Worm (Caenorhabditis elegans) whole organism, young adult: Measurements from ENCODE around the gene Y39A3B.1.
A peak's percentile ranks its signal among the peaks of the same experiment; 100 is the strongest.

Experiments used
- B0261.1 ChIP-seq: sonication (generic microtip); optimal IDR thresholded peaks from 2 replicates; lab custom pipeline; 2016; ENCODE audit warnings: mild to moderate bottlenecking, missing genetic modification characterization, moderate library complexity, missing compliant biosample characterization
- F10E7.11 ChIP-seq: sonication (generic microtip); optimal IDR thresholded peaks from 2 replicates; lab custom pipeline; 2017; ENCODE audit warnings: mild to moderate bottlenecking, missing genetic modification characterization, moderate library complexity, missing compliant biosample characterization
- F22D6.2 ChIP-seq: sonication (generic microtip); optimal IDR thresholded peaks from 2 replicates; lab custom pipeline; 2016; ENCODE audit warnings: mild to moderate bottlenecking, missing genetic modification characterization, missing compliant biosample characterization
- F23B12.7 ChIP-seq: sonication (generic microtip); optimal IDR thresholded peaks from 2 replicates; lab custom pipeline; 2017; ENCODE audit warnings: missing genetic modification characterization, mild to moderate bottlenecking, missing compliant biosample characterization, antibody characterized with exemption, moderate library complexity; ENCODE audit not compliant: insufficient read depth
- F37B4.10 ChIP-seq: fragments of 200-800 bp; sonication (Bioruptor generic); IDR thresholded peaks from 2 replicates; pipeline ENCODE4 v1.3.6; 2022; ENCODE audit warnings: missing genetic modification characterization, missing compliant biosample characterization
- F39B2.1 ChIP-seq: fragments of 200-800 bp; sonication (Bioruptor generic); IDR thresholded peaks from 2 replicates; pipeline ENCODE4 v1.3.6; 2022; ENCODE audit warnings: missing genetic modification reagents, missing genetic modification characterization, missing compliant biosample characterization
- F49E8.2 ChIP-seq: sonication (generic microtip); optimal IDR thresholded peaks from 3 replicates; lab custom pipeline; 2017; ENCODE audit warnings: missing genetic modification characterization, mild to moderate bottlenecking, missing compliant biosample characterization, antibody characterized with exemption, moderate library complexity; ENCODE audit not compliant: insufficient read depth
- T26A5.8 ChIP-seq: sonication (generic microtip); optimal IDR thresholded peaks from 2 replicates; lab custom pipeline; 2016; ENCODE audit warnings: missing genetic modification characterization, missing compliant biosample characterization
- Y53F4B.3 ChIP-seq: fragments of 200-800 bp; sonication (Bioruptor generic); IDR thresholded peaks from 2 replicates; pipeline ENCODE4 v1.3.6; 2022; ENCODE audit warnings: missing genetic modification reagents, missing genetic modification characterization, missing compliant biosample characterization
- akir-1 ChIP-seq: fragments of 200-800 bp; sonication (Bioruptor generic); optimal IDR thresholded peaks from 2 replicates; lab custom pipeline; 2018; ENCODE audit warnings: mild to moderate bottlenecking, missing genetic modification characterization, moderate library complexity, missing compliant biosample characterization
- ama-1 ChIP-seq, 3 experiments: fragments of 150-350 bp in 1 of 3; sonication (generic microtip) in 2 of 3; optimal IDR thresholded peaks; 2 replicates each; lab custom pipeline; 2014 to 2018; ENCODE audit warnings: missing biosample characterization in 2 of 3, missing genetic modification characterization in 2 of 3, missing genetic modification reagents in 2 of 3
- aptf-2 ChIP-seq: fragments of 200-800 bp; sonication (Bioruptor generic); conservative IDR thresholded peaks from 2 replicates; pipeline ENCODE4 v1.3.6; 2022; ENCODE audit warnings: missing genetic modification reagents, missing genetic modification characterization, missing compliant biosample characterization
- aptf-3 ChIP-seq: fragments of 200-800 bp; sonication (Bioruptor generic); IDR thresholded peaks from 2 replicates; pipeline ENCODE4 v1.3.6; 2022; ENCODE audit warnings: missing genetic modification characterization, missing compliant biosample characterization
- athp-1 ChIP-seq: sonication (generic microtip); optimal IDR thresholded peaks from 2 replicates; lab custom pipeline; 2017; ENCODE audit warnings: mild to moderate bottlenecking, missing genetic modification characterization, missing compliant biosample characterization
- cebp-2 ChIP-seq: fragments of 200-800 bp; sonication (Bioruptor generic); IDR thresholded peaks from 2 replicates; pipeline ENCODE4 v1.3.6; 2022; ENCODE audit warnings: missing genetic modification characterization, missing compliant biosample characterization
- die-1 ChIP-seq: sonication (generic microtip); optimal IDR thresholded peaks from 2 replicates; lab custom pipeline; 2016; ENCODE audit warnings: missing genotype, mild to moderate bottlenecking, missing genetic modification characterization, missing compliant biosample characterization
- dox-1 ChIP-seq: fragments of 200-800 bp; sonication (Bioruptor generic); IDR thresholded peaks from 2 replicates; pipeline ENCODE4 v1.3.6; 2022; ENCODE audit warnings: missing genetic modification reagents, missing genetic modification characterization, missing compliant biosample characterization
- dpff-1 ChIP-seq: sonication (generic microtip); optimal IDR thresholded peaks from 2 replicates; lab custom pipeline; 2017; ENCODE audit warnings: mild to moderate bottlenecking, missing genetic modification characterization, missing compliant biosample characterization
- dpl-1 ChIP-seq: fragments of 150-350 bp; optimal IDR thresholded peaks from 2 replicates; lab custom pipeline; 2014; ENCODE audit warnings: missing biosample characterization, missing genetic modification reagents, missing genetic modification characterization
- efl-1 ChIP-seq: fragments of 150-350 bp; optimal IDR thresholded peaks from 2 replicates; lab custom pipeline; 2014; ENCODE audit warnings: missing biosample characterization, missing genetic modification reagents, missing genetic modification characterization
- egrh-3 ChIP-seq: fragments of 200-800 bp; sonication (Bioruptor generic); IDR thresholded peaks from 2 replicates; pipeline ENCODE4 v1.3.6; 2022; ENCODE audit warnings: missing genetic modification reagents, missing genetic modification characterization, missing compliant biosample characterization
- gei-17 ChIP-seq: fragments of 200-800 bp; sonication (Bioruptor generic); optimal IDR thresholded peaks from 2 replicates; lab custom pipeline; 2018; ENCODE audit warnings: mild to moderate bottlenecking, missing genetic modification characterization, missing compliant biosample characterization
- hlh-12 ChIP-seq: sonication (generic microtip); optimal IDR thresholded peaks from 2 replicates; lab custom pipeline; 2016; ENCODE audit warnings: missing genetic modification characterization, missing compliant biosample characterization
- lag-1 ChIP-seq: fragments of 200-800 bp; sonication (Bioruptor generic); IDR thresholded peaks from 2 replicates; pipeline ENCODE4 v1.3.6; 2022; ENCODE audit warnings: missing genetic modification reagents, missing genetic modification characterization, missing compliant biosample characterization
- let-607 ChIP-seq, 2 experiments: fragments of 200-800 bp in 1 of 2; sonication (Bioruptor generic) in 1 of 2; sonication (generic microtip) in 1 of 2; optimal IDR thresholded peaks; 2 replicates each; lab custom pipeline; 2016 to 2018; ENCODE audit warnings: mild to moderate bottlenecking in 2 of 2, missing compliant biosample characterization in 2 of 2, missing genetic modification characterization in 2 of 2, moderate library complexity in 2 of 2, missing genotype in 1 of 2
- lin-26 ChIP-seq: fragments of 200-800 bp; sonication (Bioruptor generic); IDR thresholded peaks from 2 replicates; pipeline ENCODE4 v1.3.6; 2022; ENCODE audit warnings: missing genetic modification reagents, missing genetic modification characterization, missing compliant biosample characterization
- lin-35 ChIP-seq, 3 experiments: fragments of 150-350 bp in 2 of 3; sonication (generic microtip) in 1 of 3; optimal IDR thresholded peaks; 2 replicates each; lab custom pipeline; 2014 to 2018; ENCODE audit warnings: missing biosample characterization in 3 of 3, missing genetic modification characterization in 3 of 3, missing genetic modification reagents in 3 of 3
- lin-40 ChIP-seq: sonication (generic microtip); optimal IDR thresholded peaks from 2 replicates; lab custom pipeline; 2016; ENCODE audit warnings: missing genetic modification characterization, mild to moderate bottlenecking, missing compliant biosample characterization, missing genotype, missing genetic modification reagents
- lir-1 ChIP-seq: fragments of 200-800 bp; sonication (Bioruptor generic); conservative IDR thresholded peaks from 2 replicates; pipeline ENCODE4 v1.3.6; 2022; ENCODE audit warnings: missing genetic modification reagents, missing genetic modification characterization, missing compliant biosample characterization
- mcd-1 ChIP-seq: fragments of 200-800 bp; sonication (Bioruptor generic); IDR thresholded peaks from 2 replicates; pipeline ENCODE4 v1.3.6; 2022; ENCODE audit warnings: missing genetic modification reagents, missing genetic modification characterization, missing compliant biosample characterization
- mel-28 ChIP-seq: sonication (generic microtip); optimal IDR thresholded peaks from 2 replicates; lab custom pipeline; 2016; ENCODE audit warnings: borderline replicate concordance, mild to moderate bottlenecking, missing genetic modification characterization, missing compliant biosample characterization
- mes-4 ChIP-seq: sonication (generic microtip); optimal IDR thresholded peaks from 2 replicates; lab custom pipeline; 2016; ENCODE audit warnings: missing genotype, missing genetic modification characterization, missing compliant biosample characterization
- nhr-120 ChIP-seq: fragments of 200-800 bp; sonication (Bioruptor generic); IDR thresholded peaks from 2 replicates; pipeline ENCODE4 v1.3.6; 2022; ENCODE audit warnings: missing genetic modification characterization, missing compliant biosample characterization
- nhr-80 ChIP-seq: sonication (generic microtip); optimal IDR thresholded peaks from 2 replicates; lab custom pipeline; 2016; ENCODE audit warnings: missing genetic modification characterization, missing compliant biosample characterization
- sdz-38 ChIP-seq: sonication (generic microtip); optimal IDR thresholded peaks from 2 replicates; lab custom pipeline; 2016; ENCODE audit warnings: missing genotype, missing genetic modification characterization, missing compliant biosample characterization
- snpc-1.3 ChIP-seq: sonication (generic microtip); optimal IDR thresholded peaks from 2 replicates; lab custom pipeline; 2017; ENCODE audit warnings: missing genetic modification characterization, mild to moderate bottlenecking, missing compliant biosample characterization, antibody characterized with exemption, moderate library complexity, missing genotype, missing genetic modification reagents; ENCODE audit not compliant: insufficient read depth
- snpc-4 ChIP-seq, 5 experiments: fragments of 150-350 bp in 1 of 5; sonication (generic microtip) in 4 of 5; optimal IDR thresholded peaks; 2 replicates each; lab custom pipeline; 2014 to 2018; ENCODE audit warnings: missing genetic modification characterization in 5 of 5, missing biosample characterization in 3 of 5, antibody characterized with exemption in 2 of 5, mild to moderate bottlenecking in 2 of 5, missing compliant biosample characterization in 2 of 5, missing genotype in 2 of 5, moderate library complexity in 2 of 5, missing genetic modification reagents in 1 of 5
- tbx-9 ChIP-seq: sonication (generic microtip); optimal IDR thresholded peaks from 2 replicates; lab custom pipeline; 2016; ENCODE audit warnings: borderline replicate concordance, missing genetic modification characterization, inconsistent platforms, missing compliant biosample characterization
- unc-130 ChIP-seq: sonication (generic microtip); optimal IDR thresholded peaks from 2 replicates; lab custom pipeline; 2016; ENCODE audit warnings: missing genetic modification reagents, missing genetic modification characterization, missing compliant biosample characterization
- ztf-25 ChIP-seq: fragments of 200-800 bp; sonication (Bioruptor generic); IDR thresholded peaks from 2 replicates; pipeline ENCODE4 v1.3.6; 2022; ENCODE audit warnings: missing genetic modification reagents, missing genetic modification characterization, missing compliant biosample characterization
- ztf-3 ChIP-seq: fragments of 200-800 bp; sonication (Bioruptor generic); optimal IDR thresholded peaks from 2 replicates; lab custom pipeline; 2018; ENCODE audit warnings: mild to moderate bottlenecking, missing genetic modification characterization, missing compliant biosample characterization

Gene Y39A3B.1

DNA sequence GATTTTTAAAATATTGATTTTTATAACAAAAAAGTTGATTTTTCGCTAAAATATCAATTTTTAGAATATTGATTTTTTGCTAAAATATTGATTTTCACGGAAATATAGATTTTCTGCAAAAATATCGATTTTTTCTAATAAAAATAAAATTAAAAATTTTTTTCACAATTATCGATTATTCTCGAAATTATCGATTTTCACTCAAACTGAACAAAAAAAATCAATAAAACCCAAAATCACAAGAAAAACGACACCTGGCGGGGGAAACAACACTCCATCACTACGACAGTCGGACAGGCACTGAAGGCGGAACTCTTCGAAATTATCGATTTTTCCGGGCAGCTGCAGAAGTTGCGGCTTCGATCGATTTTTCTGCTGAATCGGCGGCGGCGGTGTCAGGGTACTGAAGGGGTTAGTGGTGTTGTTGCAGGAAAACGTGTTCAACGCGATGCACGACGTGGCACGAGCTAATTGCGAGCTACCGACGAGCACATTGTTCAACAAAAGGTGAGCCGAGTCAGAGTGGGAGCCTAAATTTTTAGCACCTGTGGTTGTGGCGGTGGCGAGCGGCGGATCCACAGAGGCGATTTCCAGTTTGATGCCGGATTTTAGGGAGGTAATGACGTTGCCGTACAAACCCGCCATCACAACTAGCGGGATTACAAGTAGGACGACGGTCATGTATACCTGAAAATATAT is 7.5 kb downstream of the Y39A3B.1 start:
- 0 out of 2 replicates have a peak, but pooled peaks have one; percentile 23 for TF ChIP-seq aptf-3 (GFP tag; lab: Robert Waterston, UW)
- TF ChIP-seq nhr-80 (tag; lab: Kevin White, UChicago) = no peak
- TF ChIP-seq, all 124 proteins: peak for 1

DNA sequence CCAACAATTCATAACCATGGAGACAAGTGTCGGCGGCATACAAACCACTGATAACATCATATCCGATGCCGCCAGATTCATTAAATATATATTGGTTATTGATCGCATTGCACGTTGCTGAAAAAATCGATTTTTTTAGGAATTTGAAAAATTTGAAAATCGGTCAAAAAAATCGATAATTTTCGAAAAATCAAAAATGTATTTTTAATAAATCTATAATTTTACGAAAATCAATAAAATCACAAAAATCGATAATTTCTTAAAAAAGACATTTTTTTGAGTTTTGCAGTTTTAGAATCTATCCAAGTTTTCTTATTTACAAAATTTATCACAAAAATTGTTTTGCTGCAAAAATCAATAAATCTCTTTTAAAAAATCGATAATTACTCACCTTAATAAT is 9.7 kb downstream of the Y39A3B.1 start:
- TF ChIP-seq unc-130 (GFP tag; lab: Kevin White, UChicago) (no peak), lag-1 (GFP tag; lab: Robert Waterston, UW) (no peak), aptf-3 (GFP tag; lab: Robert Waterston, UW) (no peak), die-1 (no peak), cebp-2 (GFP tag; lab: Robert Waterston, UW) (no peak), snpc-1.3 (no peak), lin-40 (tag; lab: Kevin White, UChicago) (no peak), ama-1 (optimal IDR thresholded peaks at IDR 0.05; lab: Kevin White, UChicago) (no peak), ama-1 (GFP tag; optimal IDR thresholded peaks at IDR 0.05; lab: Kevin White, UChicago) (no peak), athp-1 (tag; lab: Kevin White, UChicago) (no peak), gei-17 (GFP tag; lab: Kevin White, UChicago) (no peak), mcd-1 (GFP tag; lab: Robert Waterston, UW) (no peak)

DNA sequence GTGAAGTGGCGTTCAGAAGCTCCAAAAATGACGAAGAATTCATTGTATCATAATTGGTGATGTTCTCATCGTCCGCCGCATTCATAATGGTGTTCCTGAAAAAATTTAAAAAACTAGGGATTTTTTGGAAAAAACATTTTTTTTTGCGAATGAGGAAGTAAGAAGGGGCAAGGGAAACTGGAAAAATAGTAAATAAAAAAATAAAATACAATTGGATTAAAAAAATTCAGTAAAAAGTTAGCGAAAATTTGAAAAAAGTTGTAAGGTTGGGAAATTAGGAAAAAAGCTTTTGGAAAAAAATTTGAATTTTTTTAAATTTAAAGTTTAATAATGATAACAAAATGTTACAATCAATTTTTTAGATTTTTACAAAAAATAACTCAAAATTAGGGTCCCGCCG is 15.7 kb downstream of the Y39A3B.1 start, which contains the start of gene ckr-2:
Gene ckr-2, minus strand, starts transcription at position 101 of the 400 bp plus-strand sequence.
- TF ChIP-seq tbx-9 (tag; lab: Kevin White, UChicago) = no peak
- TF ChIP-seq mel-28 (tag; lab: Kevin White, UChicago) = no peak
- TF ChIP-seq Y53F4B.3 (GFP tag; lab: Robert Waterston, UW) = no peak
- TF ChIP-seq efl-1 (GFP tag; lab: Kevin White, UChicago) = no peak
- no peak for TF ChIP-seq lin-26 (GFP tag; lab: Robert Waterston, UW)
- no peak for TF ChIP-seq athp-1 (tag; lab: Kevin White, UChicago)
- no peak for TF ChIP-seq T26A5.8 (tag; lab: Kevin White, UChicago)
- no peak for TF ChIP-seq F39B2.1 (GFP tag; lab: Robert Waterston, UW)
- TF ChIP-seq F10E7.11 (tag; lab: Kevin White, UChicago) = no peak
- no peak for TF ChIP-seq ztf-25 (GFP tag; lab: Robert Waterston, UW)
- TF ChIP-seq snpc-1.3 = no peak
- TF ChIP-seq lin-35 (GFP tag; optimal IDR thresholded peaks at IDR 0.05; lab: Kevin White, UChicago) = no peak
- no peak for TF ChIP-seq snpc-4 (GFP tag; optimal IDR thresholded peaks at IDR 0.05; lab: Kevin White, UChicago)
- no peak for TF ChIP-seq snpc-4 (tag; optimal IDR thresholded peaks at IDR 0.05; lab: Kevin White, UChicago)
- no peak for TF ChIP-seq aptf-2 (GFP tag; lab: Robert Waterston, UW)
- no peak for TF ChIP-seq nhr-120 (GFP tag; lab: Robert Waterston, UW)
- no peak for TF ChIP-seq mes-4 (tag; lab: Kevin White, UChicago)
- TF ChIP-seq F22D6.2 = no peak
- TF ChIP-seq F37B4.10 = no peak
- TF ChIP-seq hlh-12 = no peak
- TF ChIP-seq dpl-1 (GFP tag; lab: Kevin White, UChicago) = no peak

DNA sequence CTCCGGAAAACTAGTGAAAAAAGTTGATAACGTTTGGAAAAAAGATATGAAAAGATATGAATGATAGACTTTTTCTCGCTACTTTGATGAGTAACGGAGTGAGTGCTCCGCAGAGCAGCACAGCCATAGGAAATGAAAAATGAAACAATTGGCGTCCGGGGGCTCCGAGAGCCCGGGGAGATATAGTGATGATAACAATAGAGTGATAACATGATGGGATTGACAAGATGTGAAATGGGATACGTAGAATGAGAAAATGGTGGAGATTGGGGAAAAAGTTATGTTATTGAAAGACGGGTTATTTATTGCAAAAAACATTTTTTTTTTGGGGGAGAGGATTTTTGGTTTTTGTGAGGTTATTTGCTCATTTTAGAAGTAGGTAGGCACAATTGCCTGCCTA is 21.7 kb downstream of the Y39A3B.1 start:
- TF ChIP-seq akir-1 (GFP tag; lab: Kevin White, UChicago) (no peak), F23B12.7 (tag; lab: Kevin White, UChicago) (no peak), dox-1 (GFP tag; lab: Robert Waterston, UW) (no peak), B0261.1 (tag; lab: Kevin White, UChicago) (no peak), dpff-1 (no peak), lin-40 (tag; lab: Kevin White, UChicago) (no peak), ztf-3 (GFP tag; lab: Kevin White, UChicago) (no peak), sdz-38 (no peak), mel-28 (tag; lab: Kevin White, UChicago) (no peak), egrh-3 (GFP tag; lab: Robert Waterston, UW) (no peak), lag-1 (GFP tag; lab: Robert Waterston, UW) (no peak), cebp-2 (GFP tag; lab: Robert Waterston, UW) (no peak), aptf-3 (GFP tag; lab: Robert Waterston, UW) (no peak), lir-1 (GFP tag; lab: Robert Waterston, UW) (no peak), snpc-4 (GFP tag; optimal IDR thresholded peaks at IDR 0.05; lab: Kevin White, UChicago) (no peak), snpc-4 (tag; optimal IDR thresholded peaks at IDR 0.05; lab: Kevin White, UChicago) (no peak), F10E7.11 (tag; lab: Kevin White, UChicago) (no peak), let-607 (tag; optimal IDR thresholded peaks at IDR 0.05; lab: Kevin White, UChicago) (no peak), F49E8.2 (tag; lab: Kevin White, UChicago) (no peak)
